Worm (Caenorhabditis elegans) whole organism, L2 larva: ENCODE results near the gene M176.5.

Source experiments
- C34F6.9 ChIP-seq: fragments of 150-350 bp; optimal IDR thresholded peaks from 2 replicates; lab custom pipeline; 2014; ENCODE audit warnings: missing biosample characterization, missing genetic modification characterization
- F13H6.1 ChIP-seq: sonication (generic microtip); optimal IDR thresholded peaks from 2 replicates; lab custom pipeline; 2016; ENCODE audit warnings: missing genetic modification characterization, missing compliant biosample characterization
- R02D3.7 ChIP-seq: fragments of 150-350 bp; optimal IDR thresholded peaks from 2 replicates; lab custom pipeline; 2014; ENCODE audit warnings: missing biosample characterization, missing genetic modification characterization
- Y55F3AM.14 ChIP-seq: fragments of 200-800 bp; sonication (Bioruptor generic); optimal IDR thresholded peaks from 2 replicates; lab custom pipeline; 2018; ENCODE audit warnings: mild to moderate bottlenecking, missing genetic modification characterization, missing compliant biosample characterization
- ZK546.5 ChIP-seq: sonication (generic microtip); optimal IDR thresholded peaks from 2 replicates; lab custom pipeline; 2017; ENCODE audit warnings: missing biosample characterization, missing genetic modification characterization
- aly-2 ChIP-seq: fragments of 150-350 bp; optimal IDR thresholded peaks from 2 replicates; lab custom pipeline; 2014; ENCODE audit warnings: missing biosample characterization, missing genetic modification characterization
- ama-1 ChIP-seq: fragments of 150-350 bp; optimal IDR thresholded peaks from 2 replicates; lab custom pipeline; 2018; ENCODE audit warnings: inconsistent platforms
- blmp-1 ChIP-seq: sonication (generic microtip); optimal IDR thresholded peaks from 2 replicates; lab custom pipeline; 2017; ENCODE audit warnings: missing genetic modification characterization, mild to moderate bottlenecking, missing compliant biosample characterization, antibody characterized with exemption, moderate library complexity; ENCODE audit not compliant: insufficient read depth
- crh-2 ChIP-seq: sonication (generic microtip); optimal IDR thresholded peaks from 2 replicates; lab custom pipeline; 2017; ENCODE audit warnings: missing biosample characterization, missing genetic modification characterization
- dmd-4 ChIP-seq: sonication (generic microtip); optimal IDR thresholded peaks from 2 replicates; lab custom pipeline; 2017; ENCODE audit warnings: missing biosample characterization, missing genetic modification characterization
- elt-3 ChIP-seq: sonication (generic microtip); optimal IDR thresholded peaks from 2 replicates; lab custom pipeline; 2017; ENCODE audit warnings: missing biosample characterization, missing genetic modification characterization
- fos-1 ChIP-seq: fragments of 150-350 bp; optimal IDR thresholded peaks from 2 replicates; lab custom pipeline; 2014; ENCODE audit warnings: missing biosample characterization, missing genetic modification characterization
- gmeb-1 ChIP-seq: fragments of 150-350 bp; optimal IDR thresholded peaks from 2 replicates; lab custom pipeline; 2014; ENCODE audit warnings: missing biosample characterization, missing genetic modification characterization
- lin-11 ChIP-seq: fragments of 150-350 bp; sonication (generic microtip); optimal IDR thresholded peaks from 2 replicates; lab custom pipeline; 2014; ENCODE audit warnings: missing biosample characterization, missing genetic modification characterization, inconsistent platforms, mixed read lengths
- lin-13 ChIP-seq: fragments of 150-350 bp; optimal IDR thresholded peaks from 2 replicates; lab custom pipeline; 2014; ENCODE audit warnings: missing biosample characterization, missing genetic modification reagents, missing genetic modification characterization
- lsy-2 ChIP-seq, 2 experiments: fragments of 150-350 bp in 1 of 2; sonication (generic microtip) in 1 of 2; optimal IDR thresholded peaks; 2 replicates each; lab custom pipeline; 2014 to 2017; ENCODE audit warnings: missing biosample characterization in 2 of 2, missing genetic modification characterization in 2 of 2
- mab-5 ChIP-seq: fragments of 150-350 bp; optimal IDR thresholded peaks from 2 replicates; lab custom pipeline; 2014; ENCODE audit warnings: missing biosample characterization, missing genetic modification characterization
- mbf-1 ChIP-seq: sonication (generic microtip); optimal IDR thresholded peaks from 2 replicates; lab custom pipeline; 2017; ENCODE audit warnings: missing biosample characterization, missing genetic modification characterization
- nhr-10 ChIP-seq: sonication (generic microtip); optimal IDR thresholded peaks from 2 replicates; lab custom pipeline; 2017; ENCODE audit warnings: missing biosample characterization, missing genetic modification characterization
- nhr-11 ChIP-seq: fragments of 150-350 bp; optimal IDR thresholded peaks from 2 replicates; lab custom pipeline; 2014; ENCODE audit warnings: missing biosample characterization, missing genetic modification characterization
- nhr-21 ChIP-seq: fragments of 150-350 bp; optimal IDR thresholded peaks from 2 replicates; lab custom pipeline; 2014; ENCODE audit warnings: missing biosample characterization, missing genetic modification characterization
- nhr-23 ChIP-seq: fragments of 150-350 bp; optimal IDR thresholded peaks from 2 replicates; lab custom pipeline; 2014; ENCODE audit warnings: missing biosample characterization, missing genetic modification reagents, missing genetic modification characterization
- nhr-237 ChIP-seq: fragments of 150-350 bp; optimal IDR thresholded peaks from 2 replicates; lab custom pipeline; 2014; ENCODE audit warnings: missing biosample characterization, missing genetic modification characterization
- nhr-25 ChIP-seq: fragments of 150-350 bp; sonication (generic microtip); optimal IDR thresholded peaks from 3 replicates; lab custom pipeline; 2014; ENCODE audit warnings: missing biosample characterization, missing genetic modification characterization
- nhr-77 ChIP-seq: fragments of 150-350 bp; optimal IDR thresholded peaks from 2 replicates; lab custom pipeline; 2014; ENCODE audit warnings: missing biosample characterization, missing genetic modification characterization
- peb-1 ChIP-seq: fragments of 150-350 bp; optimal IDR thresholded peaks from 2 replicates; lab custom pipeline; 2014; ENCODE audit warnings: missing biosample characterization, missing genetic modification characterization
- sem-4 ChIP-seq: fragments of 150-350 bp; optimal IDR thresholded peaks from 2 replicates; lab custom pipeline; 2014; ENCODE audit warnings: missing biosample characterization, missing genetic modification reagents, missing genetic modification characterization
- skn-1 ChIP-seq: sonication (generic microtip); optimal IDR thresholded peaks from 2 replicates; lab custom pipeline; 2017; ENCODE audit warnings: missing biosample characterization, missing genetic modification characterization
- sma-3 ChIP-seq: sonication (generic microtip); optimal IDR thresholded peaks from 2 replicates; lab custom pipeline; 2016; ENCODE audit warnings: missing genetic modification reagents, missing genetic modification characterization, missing compliant biosample characterization
- sma-9 ChIP-seq, 2 experiments: fragments of 150-350 bp in 1 of 2; sonication (generic microtip) in 1 of 2; optimal IDR thresholded peaks; 2 replicates each; lab custom pipeline; 2014 to 2016; ENCODE audit warnings: missing genetic modification characterization in 2 of 2, mild to moderate bottlenecking in 1 of 2, missing biosample characterization in 1 of 2, missing compliant biosample characterization in 1 of 2, missing genetic modification reagents in 1 of 2, moderate library complexity in 1 of 2
- snpc-4 ChIP-seq: fragments of 150-350 bp; optimal IDR thresholded peaks from 2 replicates; lab custom pipeline; 2014; ENCODE audit warnings: missing biosample characterization, missing genetic modification characterization
- unc-55 ChIP-seq: fragments of 150-350 bp; sonication (generic microtip); optimal IDR thresholded peaks from 3 replicates; lab custom pipeline; 2014; ENCODE audit warnings: missing biosample characterization, missing genetic modification reagents, missing genetic modification characterization
- unc-62 ChIP-seq: fragments of 150-350 bp; optimal IDR thresholded peaks from 2 replicates; lab custom pipeline; 2014; ENCODE audit warnings: missing biosample characterization, missing genetic modification reagents, missing genetic modification characterization
- zag-1 ChIP-seq: fragments of 150-350 bp; optimal IDR thresholded peaks from 2 replicates; lab custom pipeline; 2014; ENCODE audit warnings: missing biosample characterization, missing genetic modification characterization

M176.5 gene

DNA sequence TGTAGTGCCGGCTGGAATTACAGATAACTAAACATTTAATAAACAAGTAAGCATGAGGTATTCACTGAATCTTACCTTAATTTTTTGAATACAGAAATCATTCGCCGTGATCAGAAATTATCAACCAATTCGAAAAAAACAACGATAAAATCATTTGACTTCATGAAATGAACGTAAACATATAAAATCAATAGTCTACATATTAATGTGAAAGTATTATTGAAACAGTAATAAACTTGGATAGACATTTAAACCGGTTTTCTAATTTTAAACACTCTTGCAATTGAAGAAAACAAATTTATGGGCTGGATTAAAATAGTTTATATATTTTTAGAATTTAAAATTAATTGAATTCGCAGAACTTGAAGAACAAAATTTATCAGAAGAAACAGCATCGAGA lies 14.3 kb upstream of the M176.5 start, which contains the start of gene chil-16:
chil-16 (minus strand) TSS at position 101 of the 400 bp plus-strand sequence.
- no peak for TF ChIP-seq nhr-77 (tag; lab: Kevin White, UChicago)
- no peak for TF ChIP-seq sem-4
- no peak for TF ChIP-seq nhr-21 (tag; lab: Kevin White, UChicago)
- TF ChIP-seq Y55F3AM.14 (GFP tag; lab: Kevin White, UChicago), result no peak
- no peak for TF ChIP-seq nhr-11 (tag; lab: Kevin White, UChicago)
- no peak for TF ChIP-seq unc-55
- no peak for TF ChIP-seq F13H6.1 (tag; lab: Kevin White, UChicago)
- TF ChIP-seq nhr-25 (tag; lab: Kevin White, UChicago), result no peak
- no peak for TF ChIP-seq blmp-1 (tag; lab: Kevin White, UChicago)
- no peak for TF ChIP-seq lsy-2 (tag; optimal IDR thresholded peaks at IDR 0.05; lab: Kevin White, UChicago)
- no peak for TF ChIP-seq sma-9 (GFP tag; optimal IDR thresholded peaks at IDR 0.05; lab: Kevin White, UChicago)
- TF ChIP-seq sma-9 (tag; optimal IDR thresholded peaks at IDR 0.05; lab: Kevin White, UChicago), result no peak
- TF ChIP-seq snpc-4, result no peak
- no peak for TF ChIP-seq mab-5 (tag; lab: Kevin White, UChicago)
- TF ChIP-seq fos-1 (tag; lab: Kevin White, UChicago), result no peak
- no peak for TF ChIP-seq aly-2 (tag; lab: Kevin White, UChicago)
- TF ChIP-seq dmd-4, result no peak
- no peak for TF ChIP-seq ama-1 (lab: Kevin White, UChicago)
- TF ChIP-seq gmeb-1 (tag; lab: Kevin White, UChicago), result no peak
- TF ChIP-seq, all 48 proteins: peak for 0

DNA sequence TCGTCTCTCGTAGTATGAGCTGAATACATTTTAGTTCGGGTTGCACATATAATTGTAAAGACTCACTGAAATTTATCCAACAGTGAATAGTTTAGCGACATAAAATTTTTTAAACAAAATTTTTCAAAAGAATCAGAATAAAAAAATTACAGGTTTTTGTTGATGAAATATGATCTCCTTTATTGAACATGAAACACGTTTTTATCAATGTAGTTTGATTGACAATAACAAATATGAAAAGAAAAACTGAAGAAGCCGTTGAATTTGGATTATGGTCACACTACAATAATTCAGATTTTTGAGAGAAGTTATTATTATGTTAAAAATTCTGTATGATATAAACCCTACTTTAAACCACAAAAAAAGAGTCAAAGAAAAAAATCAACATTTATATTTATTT lies 12.5 kb upstream of the M176.5 start, which contains the start of gene chil-17:
chil-17 (minus strand) TSS at position 101 of the 400 bp plus-strand sequence.
- TF ChIP-seq dmd-4, result no peak
- TF ChIP-seq gmeb-1 (tag; lab: Kevin White, UChicago), result no peak
- no peak for TF ChIP-seq sem-4
- no peak for TF ChIP-seq C34F6.9

DNA sequence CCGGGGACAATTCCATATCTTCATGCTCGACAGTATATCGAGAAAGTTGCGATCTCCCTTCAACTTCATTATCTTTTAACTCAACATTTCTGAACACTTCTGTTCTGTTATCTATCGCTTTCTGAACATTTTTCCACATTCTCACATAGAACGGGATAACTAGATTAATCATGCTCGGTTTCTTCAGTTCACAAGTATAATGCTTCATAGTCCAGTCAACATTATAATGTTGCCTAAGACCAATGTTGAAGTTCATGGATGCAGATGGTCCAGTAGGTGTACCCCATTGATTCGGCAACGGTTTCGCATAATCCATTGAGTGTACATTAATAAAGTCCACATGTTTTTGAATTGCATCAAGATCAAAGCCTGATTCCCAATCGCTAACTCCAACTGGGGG lies 11.3 kb upstream of the M176.5 start:
- TF ChIP-seq nhr-11 (tag; lab: Kevin White, UChicago) (no peak), sma-3 (no peak), zag-1 (no peak), ZK546.5 (tag; lab: Kevin White, UChicago) (no peak), nhr-10 (tag; lab: Kevin White, UChicago) (no peak), nhr-237 (tag; lab: Kevin White, UChicago) (no peak), crh-2 (tag; lab: Kevin White, UChicago) (no peak), sma-9 (GFP tag; optimal IDR thresholded peaks at IDR 0.05; lab: Kevin White, UChicago) (no peak), sma-9 (tag; optimal IDR thresholded peaks at IDR 0.05; lab: Kevin White, UChicago) (no peak), C34F6.9 (no peak), aly-2 (tag; lab: Kevin White, UChicago) (no peak), R02D3.7 (tag; lab: Kevin White, UChicago) (no peak), nhr-77 (tag; lab: Kevin White, UChicago) (no peak), nhr-23 (tag; lab: Kevin White, UChicago) (no peak), lin-11 (tag; lab: Kevin White, UChicago) (no peak)

DNA sequence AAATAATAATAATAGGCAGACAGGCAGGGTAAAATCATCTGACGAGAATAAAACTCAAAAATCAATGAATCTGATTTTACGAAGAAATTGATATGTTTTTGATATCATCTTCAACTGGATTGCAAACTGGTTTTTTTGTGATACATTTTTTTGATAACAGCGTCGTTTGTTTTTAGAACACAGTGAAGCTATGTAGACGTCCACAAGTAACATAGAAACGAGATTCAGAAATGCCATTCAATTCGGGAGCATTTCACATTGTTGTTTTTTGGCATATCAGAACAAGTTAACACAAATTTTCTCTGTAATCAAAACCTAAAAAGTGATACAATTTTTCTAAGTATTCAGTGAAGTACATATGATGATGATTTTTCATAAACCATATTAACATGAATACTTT lies 10.7 kb upstream of the M176.5 start, which contains the start of gene chil-13:
chil-13 (minus strand) TSS at position 101 of the 400 bp plus-strand sequence.
- TF ChIP-seq mbf-1 (tag; lab: Kevin White, UChicago) (no peak), unc-55 (no peak), peb-1 (tag; lab: Kevin White, UChicago) (no peak), nhr-23 (tag; lab: Kevin White, UChicago) (no peak), nhr-11 (tag; lab: Kevin White, UChicago) (no peak), ama-1 (lab: Kevin White, UChicago) (no peak), lsy-2 (tag; optimal IDR thresholded peaks at IDR 0.05; lab: Kevin White, UChicago) (no peak), nhr-21 (tag; lab: Kevin White, UChicago) (no peak), zag-1 (no peak), sma-3 (no peak), lin-13 (GFP tag; lab: Kevin White, UChicago) (no peak)

DNA sequence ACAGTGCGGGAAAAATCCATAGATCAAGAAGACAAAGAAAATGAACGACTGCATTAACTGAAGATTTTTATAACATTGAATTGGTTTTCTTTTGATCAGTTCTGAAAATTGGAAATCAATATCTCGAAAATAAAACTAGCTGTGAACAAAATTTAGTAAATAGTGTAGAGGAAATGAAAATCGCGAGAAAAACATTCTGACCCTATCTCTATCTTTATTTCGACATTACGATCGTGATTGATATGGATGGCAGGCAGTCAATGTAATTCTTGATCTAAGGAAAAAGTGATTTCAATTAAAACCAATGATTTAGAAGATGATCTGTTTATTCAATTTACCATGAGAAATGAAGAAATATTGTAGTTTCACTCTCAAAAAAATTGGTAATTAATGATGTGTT lies 8.5 kb upstream of the M176.5 start, which contains the start of gene kin-16:
kin-16 (minus strand) TSS at position 101 of the 400 bp plus-strand sequence.
- TF ChIP-seq blmp-1 (tag; lab: Kevin White, UChicago) (no peak), ZK546.5 (tag; lab: Kevin White, UChicago) (no peak), nhr-25 (tag; lab: Kevin White, UChicago) (no peak), C34F6.9 (no peak), ama-1 (lab: Kevin White, UChicago) (no peak), mab-5 (tag; lab: Kevin White, UChicago) (no peak), elt-3 (tag; lab: Kevin White, UChicago) (no peak), zag-1 (no peak), mbf-1 (tag; lab: Kevin White, UChicago) (no peak), unc-62 (no peak), fos-1 (tag; lab: Kevin White, UChicago) (no peak), skn-1 (no peak)
